Fruit fly (Drosophila melanogaster) whole organism, adult: ENCODE results near the gene Syx13.

Experiments used
- CG11617 ChIP-seq: fragments of 200-800 bp; sonication (Bioruptor generic); optimal IDR thresholded peaks from 2 replicates; lab custom pipeline; 2017; ENCODE audit warnings: mild to moderate bottlenecking, missing biosample characterization, missing genetic modification reagents, missing genetic modification characterization
- CG12768 ChIP-seq: fragments of 200-800 bp; sonication (Bioruptor generic); optimal IDR thresholded peaks from 2 replicates; lab custom pipeline; 2017; ENCODE audit warnings: missing biosample characterization, missing genetic modification characterization, mild to moderate bottlenecking, moderate library complexity, missing genetic modification reagents
- CG14711 ChIP-seq: fragments of 200-800 bp; sonication (Bioruptor generic); optimal IDR thresholded peaks from 2 replicates; lab custom pipeline; 2018; ENCODE audit warnings: missing biosample characterization, mild to moderate bottlenecking, missing genetic modification characterization, moderate library complexity
- CG1620 ChIP-seq: fragments of 200-800 bp; sonication (Bioruptor generic); optimal IDR thresholded peaks from 2 replicates; lab custom pipeline; 2016; ENCODE audit warnings: missing biosample characterization, missing genetic modification characterization
- CG33017 ChIP-seq: fragments of 200-800 bp; sonication (Bioruptor generic); optimal IDR thresholded peaks from 2 replicates; lab custom pipeline; 2018; ENCODE audit warnings: missing biosample characterization, mild to moderate bottlenecking, missing genetic modification characterization, moderate library complexity
- CG5204 ChIP-seq: fragments of 200-800 bp; sonication (Bioruptor generic); optimal IDR thresholded peaks from 2 replicates; lab custom pipeline; 2016; ENCODE audit warnings: missing biosample characterization, missing genetic modification characterization
- CG7045 ChIP-seq: fragments of 200-800 bp; sonication (Bioruptor generic); optimal IDR thresholded peaks from 2 replicates; lab custom pipeline; 2017; ENCODE audit warnings: missing biosample characterization, mild to moderate bottlenecking, missing genetic modification characterization
- CG7101 ChIP-seq: fragments of 200-800 bp; sonication (Bioruptor generic); optimal IDR thresholded peaks from 2 replicates; lab custom pipeline; 2018; ENCODE audit warnings: missing biosample characterization, mild to moderate bottlenecking, missing genetic modification characterization, moderate library complexity
- Clk ChIP-seq: fragments of 200-800 bp; sonication (Bioruptor generic); optimal IDR thresholded peaks from 2 replicates; lab custom pipeline; 2017; ENCODE audit warnings: missing biosample characterization, missing genetic modification characterization
- Crg-1 ChIP-seq: fragments of 200-800 bp; sonication (Bioruptor generic); optimal IDR thresholded peaks from 2 replicates; lab custom pipeline; 2016; ENCODE audit warnings: missing biosample characterization, missing genetic modification characterization
- Hr96 ChIP-seq: fragments of 200-800 bp; sonication (Bioruptor generic); optimal IDR thresholded peaks from 2 replicates; lab custom pipeline; 2016; ENCODE audit warnings: missing biosample characterization, missing genetic modification characterization
- Mnt ChIP-seq: fragments of 200-800 bp; sonication (Bioruptor generic); optimal IDR thresholded peaks from 2 replicates; lab custom pipeline; 2016; ENCODE audit warnings: missing biosample characterization, mild to moderate bottlenecking, missing genetic modification characterization
- bab1 ChIP-seq: fragments of 200-800 bp; sonication (Bioruptor generic); optimal IDR thresholded peaks from 3 replicates; lab custom pipeline; 2019; ENCODE audit warnings: missing biosample characterization, mild to moderate bottlenecking, missing genetic modification characterization, moderate library complexity
- cic ChIP-seq: fragments of 200-800 bp; sonication (Bioruptor generic); optimal IDR thresholded peaks from 2 replicates; lab custom pipeline; 2017; ENCODE audit warnings: missing biosample characterization, mild to moderate bottlenecking, missing genetic modification characterization, moderate library complexity
- cnc ChIP-seq, 2 experiments: fragments of >200 bp; optimal IDR thresholded peaks; 2 replicates each; lab custom pipeline; 2017
- kay ChIP-seq: fragments of 200-800 bp; sonication (Bioruptor generic); peaks from one replicate; lab custom pipeline; 2016; ENCODE audit warnings: missing biosample characterization, missing genetic modification characterization, borderline replicate concordance
- ovo ChIP-seq: fragments of 200-800 bp; sonication (Bioruptor generic); optimal IDR thresholded peaks from 2 replicates; lab custom pipeline; 2016; ENCODE audit warnings: missing biosample characterization, missing genetic modification characterization
- pad ChIP-seq: fragments of 200-800 bp; sonication (Bioruptor generic); optimal IDR thresholded peaks from 3 replicates; lab custom pipeline; 2017; ENCODE audit warnings: missing biosample characterization, missing genetic modification characterization, mild to moderate bottlenecking, moderate library complexity, missing genetic modification reagents
- tj ChIP-seq: fragments of 200-800 bp; sonication (Bioruptor generic); optimal IDR thresholded peaks from 3 replicates; lab custom pipeline; 2017; ENCODE audit warnings: missing biosample characterization, mild to moderate bottlenecking, missing genetic modification characterization, moderate library complexity
- toe ChIP-seq: fragments of 200-800 bp; sonication (Bioruptor generic); optimal IDR thresholded peaks from 2 replicates; lab custom pipeline; 2016; ENCODE audit warnings: missing biosample characterization, missing genetic modification characterization

Gene Syx13

DNA sequence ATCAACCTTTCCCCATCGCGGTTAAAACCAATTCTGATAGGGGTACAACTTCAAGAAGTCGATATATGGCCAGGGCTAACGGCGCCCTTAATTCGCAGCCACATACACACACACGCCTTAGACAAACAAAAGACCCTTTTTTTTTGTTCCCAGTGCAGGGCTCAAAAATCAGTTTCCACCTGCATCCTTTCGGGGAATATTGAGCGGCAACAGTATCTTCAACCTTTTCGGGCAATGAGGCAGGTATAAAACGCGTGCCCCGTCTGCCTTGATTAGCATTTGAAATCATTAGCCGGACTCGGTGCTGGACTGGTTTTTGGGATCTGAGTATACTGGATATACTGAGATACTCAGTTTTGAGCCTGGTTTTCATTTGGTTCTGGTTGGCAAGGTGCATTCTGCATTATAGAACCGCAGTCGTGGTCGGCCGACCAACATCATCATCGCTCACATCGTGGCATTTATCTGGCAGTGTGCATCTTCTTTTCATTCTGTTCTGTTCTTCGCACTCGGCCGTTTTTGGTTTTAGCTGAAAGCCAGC lies 29.9 kb downstream of the Syx13 start:
- TF ChIP-seq cnc (optimal IDR thresholded peaks at IDR 0.05; lab: Kevin White, UChicago) (no peak), CG33017 (no peak), ovo (GFP tag; lab: Kevin White, UChicago) (no peak), Hr96 (GFP tag; lab: Kevin White, UChicago) (no peak), cic (GFP tag; lab: Kevin White, UChicago) (no peak), Clk (no peak), CG14711 (no peak), kay (GFP tag; lab: Kevin White, UChicago) (no peak), Mnt (GFP tag; lab: Kevin White, UChicago) (no peak), Crg-1 (GFP tag; lab: Kevin White, UChicago) (no peak), CG1620 (GFP tag; lab: Kevin White, UChicago) (no peak), CG7045 (no peak), CG12768 (no peak), toe (GFP tag; lab: Kevin White, UChicago) (no peak)

DNA sequence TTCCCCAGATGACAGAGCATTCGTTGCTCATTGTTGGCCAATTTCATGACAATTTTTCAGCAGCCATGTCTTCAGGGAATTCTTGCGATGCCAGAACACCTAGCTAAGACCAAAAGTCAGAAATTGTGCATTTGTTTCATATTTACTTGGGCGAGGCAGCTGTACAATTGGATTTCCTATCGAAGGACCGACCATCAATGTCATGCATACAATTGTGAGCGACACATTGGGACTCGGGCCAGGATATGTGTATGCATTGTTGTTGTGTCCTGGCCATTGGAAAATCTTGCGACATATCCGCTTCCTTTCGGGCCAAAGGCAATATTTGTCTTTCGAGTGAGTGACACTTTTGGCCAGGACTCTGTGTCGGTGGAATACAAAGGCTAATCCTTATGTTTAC lies 33.1 kb downstream of the Syx13 start:
- TF ChIP-seq kay (GFP tag; lab: Kevin White, UChicago) (no peak), CG7045 (no peak), toe (GFP tag; lab: Kevin White, UChicago) (no peak), CG12768 (no peak)

dm6 chr3L:13080418-13080817 lies 36.2 kb downstream of the Syx13 start:
- no peak for TF ChIP-seq Clk
- TF ChIP-seq Hr96 (GFP tag; lab: Kevin White, UChicago): no peak
- TF ChIP-seq CG7101 (tag; lab: Kevin White, UChicago): no peak
- no peak for TF ChIP-seq cic (GFP tag; lab: Kevin White, UChicago)
- no peak for TF ChIP-seq Mnt (GFP tag; lab: Kevin White, UChicago)

DNA sequence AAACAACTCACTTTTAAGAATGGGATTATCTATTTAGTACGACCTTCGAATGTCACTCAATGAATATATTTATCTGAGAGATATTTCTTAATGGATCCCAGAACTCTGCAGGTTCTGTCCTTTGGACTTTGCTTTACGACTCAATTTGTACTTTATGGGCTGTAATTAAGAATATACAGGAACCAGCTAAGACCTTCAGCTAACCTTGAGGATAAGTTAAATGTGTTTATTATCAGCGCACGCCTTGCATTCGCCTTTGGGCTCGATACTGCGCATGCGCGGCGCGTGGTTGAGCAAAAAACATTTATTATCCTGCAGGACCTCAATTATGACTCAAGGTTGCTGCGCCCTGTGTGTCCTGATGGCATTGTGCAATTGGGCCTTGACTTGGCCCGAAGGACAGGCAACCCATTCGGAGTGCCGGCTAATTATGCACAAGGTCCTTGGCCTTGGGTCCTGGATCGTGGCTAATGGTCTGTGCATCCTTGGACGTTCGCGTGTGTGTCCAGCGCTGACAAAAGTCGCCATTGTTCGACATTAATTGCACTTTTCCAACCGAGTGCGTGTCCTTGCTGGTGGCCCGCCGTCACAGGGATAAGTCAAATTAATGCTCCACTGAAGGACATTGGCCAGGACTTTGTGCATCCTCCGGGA lies 37.2 kb downstream of the Syx13 start:
- TF ChIP-seq cic (GFP tag; lab: Kevin White, UChicago): no peak
- TF ChIP-seq Hr96 (GFP tag; lab: Kevin White, UChicago): no peak
- no peak for TF ChIP-seq CG5204 (GFP tag; lab: Kevin White, UChicago)
- TF ChIP-seq kay (GFP tag; lab: Kevin White, UChicago): no peak
- TF ChIP-seq CG1620 (GFP tag; lab: Kevin White, UChicago): no peak
- TF ChIP-seq Mnt (GFP tag; lab: Kevin White, UChicago): no peak
- no peak for TF ChIP-seq tj (GFP tag; lab: Kevin White, UChicago)
- no peak for TF ChIP-seq cnc (optimal IDR thresholded peaks at IDR 0.05; lab: Kevin White, UChicago)
- no peak for TF ChIP-seq bab1 (GFP tag; lab: Kevin White, UChicago)
- TF ChIP-seq Crg-1 (GFP tag; lab: Kevin White, UChicago): no peak
- no peak for TF ChIP-seq pad (GFP tag; lab: Kevin White, UChicago)
- TF ChIP-seq toe (GFP tag; lab: Kevin White, UChicago): no peak
- no peak for TF ChIP-seq CG14711
- TF ChIP-seq Clk: no peak
- no peak for TF ChIP-seq CG33017

dm6 chr3L:13083432-13083831 lies 39.2 kb downstream of the Syx13 start:
- TF ChIP-seq CG12768: no peak
- TF ChIP-seq CG11617 (GFP tag; lab: Kevin White, UChicago): no peak
- TF ChIP-seq Clk: no peak
- TF ChIP-seq toe (GFP tag; lab: Kevin White, UChicago): no peak
- TF ChIP-seq CG33017: no peak
- TF ChIP-seq Hr96 (GFP tag; lab: Kevin White, UChicago): no peak
- no peak for TF ChIP-seq CG1620 (GFP tag; lab: Kevin White, UChicago)
- TF ChIP-seq cic (GFP tag; lab: Kevin White, UChicago): no peak
- no peak for TF ChIP-seq CG7101 (tag; lab: Kevin White, UChicago)
- TF ChIP-seq Crg-1 (GFP tag; lab: Kevin White, UChicago): no peak
- TF ChIP-seq bab1 (GFP tag; lab: Kevin White, UChicago): no peak
- TF ChIP-seq pad (GFP tag; lab: Kevin White, UChicago): no peak
- TF ChIP-seq CG14711: no peak
- no peak for TF ChIP-seq kay (GFP tag; lab: Kevin White, UChicago)
- TF ChIP-seq tj (GFP tag; lab: Kevin White, UChicago): no peak

- TF ChIP-seq kay (GFP tag; lab: Kevin White, UChicago) (no peak), Mnt (GFP tag; lab: Kevin White, UChicago) (no peak), pad (GFP tag; lab: Kevin White, UChicago) (no peak), Clk (no peak), cic (GFP tag; lab: Kevin White, UChicago) (no peak), toe (GFP tag; lab: Kevin White, UChicago) (no peak), tj (GFP tag; lab: Kevin White, UChicago) (no peak), Crg-1 (GFP tag; lab: Kevin White, UChicago) (no peak), CG11617 (GFP tag; lab: Kevin White, UChicago) (no peak)
Observed at dm6 chr3L:13084477-13084876, 40.2 kb downstream of the Syx13 start.

dm6 chr3L:13087189-13087588 lies 43.0 kb downstream of the Syx13 start, which contains the start of gene CG17300:
Gene CG17300, minus strand, starts transcription at chr3L:13087289.
- TF ChIP-seq toe (GFP tag; lab: Kevin White, UChicago) (no peak), CG7101 (tag; lab: Kevin White, UChicago) (no peak), Hr96 (GFP tag; lab: Kevin White, UChicago) (no peak), CG11617 (GFP tag; lab: Kevin White, UChicago) (no peak), CG7045 (no peak), Crg-1 (GFP tag; lab: Kevin White, UChicago) (no peak), kay (GFP tag; lab: Kevin White, UChicago) (no peak), cnc (optimal IDR thresholded peaks at IDR 0.05; lab: Kevin White, UChicago) (no peak), ovo (GFP tag; lab: Kevin White, UChicago) (no peak), Clk (no peak), Mnt (GFP tag; lab: Kevin White, UChicago) (no peak)
